Worm (Caenorhabditis elegans): Measurements from ENCODE around the gene W03B1.3.

DNA sequence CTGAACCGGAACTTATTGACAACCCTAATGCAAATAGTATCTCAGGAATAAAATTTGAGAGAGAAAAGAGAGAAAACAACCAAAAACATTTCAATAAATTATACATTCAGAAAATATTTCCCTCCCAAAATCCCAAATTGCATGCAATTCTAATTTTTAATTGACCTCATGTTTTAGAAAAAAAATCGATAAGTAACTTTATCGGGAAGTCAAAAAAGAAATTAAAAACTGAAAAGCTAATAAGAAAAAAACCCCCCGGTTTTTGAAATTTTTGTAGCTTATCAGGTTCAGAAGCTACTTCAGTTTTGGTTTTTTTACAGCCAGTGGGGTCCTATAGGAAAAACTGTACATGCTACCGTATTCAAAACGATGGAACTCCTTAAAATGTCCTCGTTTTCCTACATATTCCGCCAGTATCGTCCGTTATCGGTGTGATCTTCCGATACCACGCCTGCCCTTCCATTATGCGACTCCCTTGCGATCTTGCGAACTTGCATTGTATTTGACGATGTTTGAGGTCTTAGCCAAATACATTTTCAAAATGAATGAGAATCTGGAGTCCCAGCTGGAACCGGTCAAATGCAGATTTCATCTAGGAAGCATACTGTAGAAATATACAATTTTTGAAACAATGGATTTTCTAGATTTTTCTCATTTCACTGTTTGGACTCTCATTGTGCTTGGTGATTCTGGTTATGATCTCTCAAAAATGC, at the start of gene W03B1.3, which contains the start of gene oac-51:
- TF ChIP-seq egl-27 (tag; optimal IDR thresholded peaks at IDR 0.05), result no peak
- TF ChIP-seq rnt-1 (tag; optimal IDR thresholded peaks at IDR 0.05), result no peak

Data from whole organism, L1 larva.